Worm (Caenorhabditis elegans) whole organism, midembryonic: ENCODE data around the gene T04B8.5.

Experiments used
- T22C8.4 ChIP-seq: fragments of 200-800 bp; sonication (Bioruptor generic); IDR thresholded peaks from 2 replicates; pipeline ENCODE4 v1.3.6; 2022; ENCODE audit warnings: missing genetic modification characterization, missing compliant biosample characterization
- cog-1 ChIP-seq: sonication (generic microtip); optimal IDR thresholded peaks from 2 replicates; lab custom pipeline; 2016; ENCODE audit warnings: missing genetic modification characterization, missing compliant biosample characterization
- flt-1 ChIP-seq: fragments of 200-800 bp; sonication (Bioruptor generic); IDR thresholded peaks from 2 replicates; pipeline ENCODE4 v1.3.6; 2022; ENCODE audit warnings: missing genetic modification characterization, missing compliant biosample characterization
- klf-2 ChIP-seq: fragments of 200-800 bp; sonication (Bioruptor generic); conservative IDR thresholded peaks from 2 replicates; pipeline ENCODE4 v1.3.6; 2022; ENCODE audit warnings: missing genetic modification reagents, missing genetic modification characterization, missing compliant biosample characterization
- med-1 ChIP-seq: sonication (generic microtip); optimal IDR thresholded peaks from 2 replicates; lab custom pipeline; 2017; ENCODE audit warnings: missing genetic modification characterization, mild to moderate bottlenecking, missing compliant biosample characterization, antibody characterized with exemption, missing genetic modification reagents; ENCODE audit not compliant: insufficient read depth
- ref-1 ChIP-seq: fragments of 200-800 bp; sonication (Bioruptor generic); conservative IDR thresholded peaks from 2 replicates; pipeline ENCODE4 v1.3.6; 2022; ENCODE audit warnings: missing genetic modification reagents, missing genetic modification characterization, missing compliant biosample characterization
- tab-1 ChIP-seq: fragments of 200-800 bp; sonication (Bioruptor generic); IDR thresholded peaks from 2 replicates; pipeline ENCODE4 v1.3.6; 2022; ENCODE audit warnings: missing genetic modification characterization, missing compliant biosample characterization
- ztf-23 ChIP-seq: fragments of 200-800 bp; sonication (Bioruptor generic); IDR thresholded peaks from 2 replicates; pipeline ENCODE4 v1.3.6; 2022; ENCODE audit warnings: missing genetic modification reagents, missing genetic modification characterization, missing compliant biosample characterization
- ztf-29 ChIP-seq: fragments of 200-800 bp; sonication (Bioruptor generic); IDR thresholded peaks from 2 replicates; pipeline ENCODE4 v1.3.6; 2022; ENCODE audit warnings: missing genetic modification reagents, missing genetic modification characterization, missing compliant biosample characterization

Gene T04B8.5

DNA sequence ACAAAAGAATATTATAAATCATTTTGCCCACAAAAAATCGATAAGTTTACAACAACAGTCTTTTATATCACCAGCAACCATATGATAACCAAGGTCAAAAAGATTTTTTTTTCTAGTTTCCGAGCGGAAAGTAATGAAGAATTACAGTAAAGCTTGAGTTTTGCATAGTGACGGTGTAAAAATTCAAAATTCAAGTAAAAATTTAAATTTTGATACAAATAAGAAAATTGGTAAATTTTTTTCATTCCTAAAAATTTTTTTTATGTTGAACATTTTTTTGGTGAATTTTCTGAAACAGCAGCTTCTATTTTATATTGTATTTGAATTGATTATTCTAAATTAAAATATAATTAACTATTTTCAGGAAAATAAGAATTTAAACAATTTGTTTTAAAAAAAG is 55.6 kb downstream of the T04B8.5 start, which contains the start of gene W08F4.5:
Gene W08F4.5 (minus strand): TSS at position 101 of the 400 bp plus-strand sequence.
- TF ChIP-seq med-1 (no peak), klf-2 (GFP tag; lab: Robert Waterston, UW) (no peak), tab-1 (GFP tag; lab: Robert Waterston, UW) (no peak), ref-1 (no peak), flt-1 (GFP tag; lab: Robert Waterston, UW) (no peak), ztf-23 (GFP tag; lab: Robert Waterston, UW) (no peak), ztf-29 (GFP tag; lab: Robert Waterston, UW) (no peak), cog-1 (tag; lab: Kevin White, UChicago) (no peak), T22C8.4 (GFP tag; lab: Robert Waterston, UW) (no peak)
